Worm (Caenorhabditis elegans): ENCODE results near the gene spe-49.

- TF ChIP-seq cog-1 (tag; optimal IDR thresholded peaks at IDR 0.05) (no peak), med-1 (GFP tag; optimal IDR thresholded peaks at IDR 0.05; ENCODE audit: insufficient read depth) (no peak), ztf-29 (GFP tag; IDR thresholded peaks at IDR 0.05) (no peak), ztf-23 (GFP tag; IDR thresholded peaks at IDR 0.05) (no peak), flt-1 (GFP tag; IDR thresholded peaks at IDR 0.05) (no peak), ref-1 (GFP tag; conservative IDR thresholded peaks at IDR 0.05) (no peak)
Measured at ce11 chrV:6281175-6281574, at the start of gene spe-49, which contains the start of gene K12B6.4.
